Worm (Caenorhabditis elegans): ENCODE results near the gene R01H10.4.

DNA sequence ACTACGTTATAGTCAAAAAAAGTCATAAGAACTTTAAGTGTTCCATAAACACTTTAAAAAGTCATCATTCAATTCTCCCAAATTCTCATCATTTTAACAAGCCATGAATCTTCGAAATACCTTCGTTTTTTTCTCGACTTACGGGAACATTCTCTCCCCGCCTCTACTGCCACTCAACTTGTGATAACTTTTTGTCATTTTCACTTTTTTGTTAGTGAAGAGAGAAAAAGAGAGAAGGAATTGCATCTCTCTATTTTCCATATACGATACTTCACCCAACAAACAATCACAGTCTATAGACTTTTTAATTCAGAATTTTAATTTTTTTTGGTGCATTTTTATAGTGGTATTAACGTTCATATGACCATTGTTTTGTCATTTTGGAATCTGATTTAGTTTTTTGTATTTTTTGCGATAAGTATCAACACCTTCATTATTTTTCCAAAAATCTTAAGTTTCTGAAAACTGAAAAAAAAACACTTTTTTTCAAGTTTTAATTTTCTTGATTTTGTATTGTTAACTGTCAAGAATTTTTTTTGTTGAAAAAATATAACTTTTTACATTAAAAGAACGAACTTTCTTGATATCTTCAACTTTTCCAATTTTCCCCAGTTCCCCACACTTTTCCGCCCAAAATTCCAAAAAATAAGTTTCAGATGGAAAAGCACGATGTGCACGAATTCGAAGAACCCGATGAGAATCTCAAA lies 16.0 kb upstream of the R01H10.4 start, which contains the start of gene Y70G10A.3:
- no peak for TF ChIP-seq npax-4 (tag; optimal IDR thresholded peaks at IDR 0.05)
- TF ChIP-seq unc-55 (GFP tag; optimal IDR thresholded peaks at IDR 0.05) = no peak
- TF ChIP-seq fkh-10 (GFP tag; optimal IDR thresholded peaks at IDR 0.05) = no peak
- no peak for TF ChIP-seq mec-3 (tag; optimal IDR thresholded peaks at IDR 0.05; ENCODE audit: borderline replicate concordance)
- TF ChIP-seq unc-86 (tag; optimal IDR thresholded peaks at IDR 0.05) = no peak
- no peak for TF ChIP-seq eyg-1 (tag; optimal IDR thresholded peaks at IDR 0.05)
- no peak for TF ChIP-seq pax-1 (tag; optimal IDR thresholded peaks at IDR 0.05)
- TF ChIP-seq tbx-2 (tag; optimal IDR thresholded peaks at IDR 0.05) = no peak
